Worm (Caenorhabditis elegans): Measurements from ENCODE around the gene F36H5.12.

DNA sequence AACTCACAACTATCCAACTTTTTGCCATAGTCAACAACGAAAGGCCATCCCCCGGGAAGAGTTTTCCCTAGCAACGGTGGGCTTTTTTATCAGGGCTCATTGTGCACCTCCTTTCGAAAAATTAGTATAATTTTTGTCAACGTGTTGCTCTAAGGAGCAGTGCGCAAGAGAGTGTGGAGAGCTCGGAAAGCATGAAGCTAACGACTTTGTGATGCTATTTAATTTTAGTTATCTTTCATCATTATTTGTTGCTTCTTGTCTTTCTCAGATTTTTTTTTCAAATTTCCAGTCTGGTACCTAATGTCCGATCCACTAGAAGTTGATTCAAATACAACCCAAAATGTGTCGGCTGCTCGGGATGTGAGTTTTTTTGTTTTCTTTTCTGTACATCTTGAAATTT lies 12.5 kb upstream of the F36H5.12 start, which contains the start of gene ceh-81:
- TF ChIP-seq ama-1 (optimal IDR thresholded peaks at IDR 0.05) (no peak), ceh-62 (tag; optimal IDR thresholded peaks at IDR 0.05) (no peak)

Measured in whole organism, L4 larva.